Worm (Caenorhabditis elegans): ENCODE measurements around the gene C05G5.1.

Gene C05G5.1

DNA sequence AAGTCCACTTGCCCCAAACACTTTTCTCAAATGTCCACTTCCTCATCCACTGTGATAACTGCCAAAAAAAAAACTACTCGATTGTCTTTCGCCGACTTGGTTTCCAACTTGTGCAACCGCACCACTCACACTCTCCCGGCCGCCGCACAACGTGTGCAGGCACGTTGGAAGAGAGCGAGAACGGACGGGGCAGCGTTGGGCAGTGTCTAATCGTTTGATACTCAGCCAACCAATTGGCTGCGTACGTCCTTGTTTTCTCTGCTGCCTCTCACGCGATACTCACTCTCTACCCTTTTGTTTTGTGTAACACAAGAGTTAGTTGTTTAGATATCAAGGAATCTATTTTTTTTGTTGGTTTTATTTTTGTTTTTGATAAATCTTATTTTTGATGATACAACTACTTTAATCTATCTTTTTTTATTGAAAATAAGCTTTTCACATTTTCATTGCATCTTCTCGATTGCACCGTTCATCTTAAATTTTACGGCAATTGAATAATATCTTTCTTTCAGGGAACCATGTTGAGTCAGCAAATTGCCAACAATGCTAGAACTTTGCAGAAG lies 13.7 kb upstream of the C05G5.1 start, which contains the start of gene sucl-1 (continued):
- TF ChIP-seq efl-1 (optimal IDR thresholded peaks at IDR 0.05) (peak; percentile 57 to 67), efl-1 (GFP tag; optimal IDR thresholded peaks at IDR 0.05 in 1 of 2) (peak; percentile 25 to 73)

DNA sequence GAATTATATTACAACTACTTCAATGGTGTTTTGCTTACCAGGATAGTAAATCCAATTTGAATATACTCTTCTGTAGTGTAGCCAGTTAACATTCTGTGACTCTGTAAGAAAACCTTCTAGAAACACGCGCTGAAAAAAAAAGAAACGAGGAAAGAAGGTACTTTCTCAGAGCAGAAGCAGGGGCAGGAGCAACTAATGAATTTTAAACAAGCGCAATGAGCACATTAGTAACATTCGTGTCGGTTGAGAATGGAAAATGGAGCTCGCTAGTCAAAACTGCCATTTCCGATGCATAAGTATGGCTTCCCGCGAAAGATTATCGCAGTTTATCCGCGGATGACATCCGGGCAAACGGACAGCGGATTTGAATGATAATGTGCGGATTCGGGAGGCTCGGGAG lies 12.0 kb upstream of the C05G5.1 start, which contains the start of gene C05G5.3:
Gene C05G5.3, minus strand, starts transcription at position 101 of the 400 bp plus-strand sequence.
- no peak for TF ChIP-seq ces-1 (GFP tag; optimal IDR thresholded peaks at IDR 0.05)
- no peak for TF ChIP-seq sptf-1 (tag; optimal IDR thresholded peaks at IDR 0.05)
- peak; percentile 40 for TF ChIP-seq fkh-8 (tag; optimal IDR thresholded peaks at IDR 0.05)
- peak; percentile 29 for TF ChIP-seq dsc-1 (tag; optimal IDR thresholded peaks at IDR 0.05)
- TF ChIP-seq nhr-19 (GFP tag; conservative IDR thresholded peaks at IDR 0.05) = no peak
- no peak for TF ChIP-seq ama-1 (optimal IDR thresholded peaks at IDR 0.05)
- no peak for TF ChIP-seq unc-62 (GFP tag; optimal IDR thresholded peaks at IDR 0.05)
- TF ChIP-seq zag-1 (tag; optimal IDR thresholded peaks at IDR 0.05) = no peak
- no peak for TF ChIP-seq hlh-4 (tag; optimal IDR thresholded peaks at IDR 0.05)
- TF ChIP-seq lir-3 (tag; optimal IDR thresholded peaks at IDR 0.05; ENCODE audit: poor library complexity) = no peak
- TF ChIP-seq egl-27 (tag; optimal IDR thresholded peaks at IDR 0.05) = no peak
- no peak for TF ChIP-seq alr-1 (tag; optimal IDR thresholded peaks at IDR 0.05; ENCODE audit: borderline replicate concordance)
- TF ChIP-seq ceh-8 (GFP tag; optimal IDR thresholded peaks at IDR 0.05) = no peak
- no peak for TF ChIP-seq lsy-2 (tag; optimal IDR thresholded peaks at IDR 0.05)
- TF ChIP-seq nhr-237 (tag; optimal IDR thresholded peaks at IDR 0.05) = no peak

DNA sequence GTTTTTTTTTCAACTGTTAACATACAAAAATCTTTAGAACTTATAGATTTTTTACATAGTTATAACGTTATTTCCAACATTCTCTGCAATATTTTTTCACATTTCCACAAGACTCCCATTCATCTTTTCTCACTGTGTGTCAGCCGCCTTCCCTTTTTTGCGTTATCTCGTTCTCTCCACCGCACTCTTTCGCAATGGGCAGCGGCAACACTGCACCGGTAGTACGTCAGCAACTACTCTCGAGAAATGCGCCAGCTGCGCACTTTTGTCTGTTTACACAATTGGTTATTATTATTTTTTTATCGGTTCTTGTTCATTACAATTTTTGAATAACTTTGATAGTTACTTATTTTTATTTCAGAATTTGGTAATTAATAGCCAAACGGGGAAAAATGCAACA lies 7.0 kb upstream of the C05G5.1 start, which contains the start of gene C05G5.2:
Gene C05G5.2, plus strand, starts transcription at position 356 of the 400 bp plus-strand sequence.
- no peak for TF ChIP-seq zag-1 (tag; optimal IDR thresholded peaks at IDR 0.05)
- TF ChIP-seq ztf-11 (tag; optimal IDR thresholded peaks at IDR 0.05) = peak in 1 of 2 experiments; percentile 4
- no peak for TF ChIP-seq fkh-4 (tag; optimal IDR thresholded peaks at IDR 0.05; ENCODE audit: borderline replicate concordance)
- peak; percentile 77 to 94 (median 78) for TF ChIP-seq ceh-82 (tag; optimal IDR thresholded peaks at IDR 0.05)
- TF ChIP-seq swsn-7 (tag; optimal IDR thresholded peaks at IDR 0.05) = peak; percentile 89
- peak; percentile 38 for TF ChIP-seq nhr-237 (tag; optimal IDR thresholded peaks at IDR 0.05)
- TF ChIP-seq lin-39 (tag; optimal IDR thresholded peaks at IDR 0.05) = no peak
- peak; percentile 88 for TF ChIP-seq zip-4 (GFP tag; optimal IDR thresholded peaks at IDR 0.05)
- no peak for TF ChIP-seq efl-3 (GFP tag; optimal IDR thresholded peaks at IDR 0.05)
- peak; percentile 95 for TF ChIP-seq mep-1 (tag; optimal IDR thresholded peaks at IDR 0.05)
- TF ChIP-seq tlp-1 (tag; optimal IDR thresholded peaks at IDR 0.05) = no peak
- TF ChIP-seq elt-2 (tag; optimal IDR thresholded peaks at IDR 0.05) = peak; percentile 71
- peak; percentile 50 for TF ChIP-seq lin-15B (tag; optimal IDR thresholded peaks at IDR 0.05)
- TF ChIP-seq unc-130 (tag; optimal IDR thresholded peaks at IDR 0.05) = peak; percentile 75
- TF ChIP-seq hlh-17 (GFP tag; optimal IDR thresholded peaks at IDR 0.05; ENCODE audit: borderline replicate concordance) = no peak
- TF ChIP-seq hpl-2 (GFP tag; optimal IDR thresholded peaks at IDR 0.05) = peak; percentile 59
- peak; percentile 88 for TF ChIP-seq nhr-47 (tag; optimal IDR thresholded peaks at IDR 0.05)
- TF ChIP-seq rnt-1 (tag; optimal IDR thresholded peaks at IDR 0.05) = peak; percentile 84
- TF ChIP-seq snpc-4 (tag; optimal IDR thresholded peaks at IDR 0.05) = peak; percentile 88
- peak; percentile 43 for TF ChIP-seq dsc-1 (tag; optimal IDR thresholded peaks at IDR 0.05)
- TF ChIP-seq ets-5 (GFP tag; IDR thresholded peaks at IDR 0.05) = no peak
- TF ChIP-seq mab-9 (GFP tag; IDR thresholded peaks at IDR 0.05) = no peak
- no peak for TF ChIP-seq egl-27 (tag; optimal IDR thresholded peaks at IDR 0.05)
- TF ChIP-seq nhr-84 (tag; optimal IDR thresholded peaks at IDR 0.05) = no peak
- TF ChIP-seq isw-1 (GFP tag; IDR thresholded peaks at IDR 0.05) = peak; percentile 63
- TF ChIP-seq hlh-4 (tag; optimal IDR thresholded peaks at IDR 0.05) = no peak
- TF ChIP-seq elt-3 (tag; optimal IDR thresholded peaks at IDR 0.05) = peak in 3 of 6 experiments; percentile 42 to 95 (median 79)
- peak; percentile 3 for TF ChIP-seq aha-1 (tag; optimal IDR thresholded peaks at IDR 0.05)
- TF ChIP-seq ceh-88 (GFP tag; IDR thresholded peaks at IDR 0.05) = no peak; the same call in 1 of the 2 replicates
- peak; percentile 71 to 87 for TF ChIP-seq lin-35 (GFP tag; optimal IDR thresholded peaks at IDR 0.05)
- peak; percentile 65 to 78 for TF ChIP-seq efl-1 (optimal IDR thresholded peaks at IDR 0.05)
- TF ChIP-seq efl-1 (GFP tag; optimal IDR thresholded peaks at IDR 0.05 in 1 of 2) = peak; percentile 56 to 96
- TF ChIP-seq fkh-10 (GFP tag; optimal IDR thresholded peaks at IDR 0.05) = peak; percentile 66
- TF ChIP-seq vab-15 (tag; optimal IDR thresholded peaks at IDR 0.05) = peak; percentile 61
- no peak for TF ChIP-seq Y116A8C.19 (tag; optimal IDR thresholded peaks at IDR 0.05; ENCODE audit: borderline replicate concordance)
- TF ChIP-seq mdl-1 (tag; optimal IDR thresholded peaks at IDR 0.05) = peak in 1 of 2 experiments; percentile 84
- TF ChIP-seq lin-14 (GFP tag; optimal IDR thresholded peaks at IDR 0.05) = peak; percentile 98
- peak; percentile 92 for TF ChIP-seq fkh-8 (tag; optimal IDR thresholded peaks at IDR 0.05)

Measured in whole organism, L1 larva.